Fruit fly (Drosophila melanogaster) whole organism, embryonic: ENCODE results near the gene Cpsf5.
A peak's percentile ranks its signal among the peaks of the same experiment; 100 is the strongest.

Experiments used
- Bdp1 ChIP-seq: fragments of 200-800 bp; sonication (Bioruptor generic); optimal IDR thresholded peaks from 3 replicates; lab custom pipeline; 2016; ENCODE audit warnings: missing biosample characterization, missing genetic modification characterization
- C15 ChIP-seq: fragments of 200-800 bp; sonication (Bioruptor generic); IDR thresholded peaks from 3 replicates; pipeline ENCODE4 v1.3.6; 2022; ENCODE audit warnings: missing biosample characterization, missing genetic modification characterization
- CG10431 ChIP-seq: fragments of 200-800 bp; sonication (Bioruptor generic); optimal IDR thresholded peaks from 3 replicates; lab custom pipeline; 2018; ENCODE audit warnings: missing biosample characterization, mild to moderate bottlenecking, missing genetic modification characterization
- CG10462 ChIP-seq: fragments of 200-800 bp; sonication (Bioruptor generic); optimal IDR thresholded peaks from 2 replicates; lab custom pipeline; 2016; ENCODE audit warnings: missing biosample characterization, missing genetic modification characterization
- CG11093 ChIP-seq: fragments of 200-800 bp; sonication (Bioruptor generic); IDR thresholded peaks from 3 replicates; pipeline ENCODE4 v1.3.6; 2022; ENCODE audit warnings: missing biosample characterization, missing genetic modification characterization
- CG11456 ChIP-seq: fragments of 200-800 bp; sonication (Bioruptor generic); IDR thresholded peaks from 3 replicates; pipeline ENCODE4 v1.3.6; 2022; ENCODE audit warnings: missing biosample characterization, missing genetic modification characterization
- CG13296 ChIP-seq: fragments of 200-800 bp; sonication (Bioruptor generic); optimal IDR thresholded peaks from 3 replicates; lab custom pipeline; 2018; ENCODE audit warnings: missing biosample characterization, mild to moderate bottlenecking, missing genetic modification characterization
- CG13775 ChIP-seq: fragments of 200-800 bp; sonication (Bioruptor generic); optimal IDR thresholded peaks from 3 replicates; lab custom pipeline; 2017; ENCODE audit warnings: missing biosample characterization, mild to moderate bottlenecking, missing genetic modification characterization
- CG16863 ChIP-seq: fragments of 200-800 bp; sonication (Bioruptor generic); optimal IDR thresholded peaks from 3 replicates; lab custom pipeline; 2016; ENCODE audit warnings: missing biosample characterization, missing genetic modification characterization
- CG17186 ChIP-seq: fragments of 200-800 bp; sonication (Bioruptor generic); optimal IDR thresholded peaks from 3 replicates; lab custom pipeline; 2017; ENCODE audit warnings: missing biosample characterization, missing genetic modification reagents, missing genetic modification characterization
- CG4424 ChIP-seq: fragments of 200-800 bp; sonication (Bioruptor generic); optimal IDR thresholded peaks from 3 replicates; lab custom pipeline; 2016; ENCODE audit warnings: missing biosample characterization, missing genetic modification characterization
- CG5953 ChIP-seq: fragments of 200-800 bp; sonication (Bioruptor generic); IDR thresholded peaks from 2 replicates; pipeline ENCODE4 v1.3.6; 2022; ENCODE audit warnings: missing biosample characterization, missing genetic modification characterization
- CG6254 ChIP-seq: fragments of 200-800 bp; sonication (Bioruptor generic); optimal IDR thresholded peaks from 3 replicates; lab custom pipeline; 2017; ENCODE audit warnings: mild to moderate bottlenecking, missing biosample characterization, missing genetic modification reagents, missing genetic modification characterization
- CG6765 ChIP-seq: fragments of 200-800 bp; sonication (Bioruptor generic); optimal IDR thresholded peaks from 3 replicates; lab custom pipeline; 2017; ENCODE audit warnings: missing biosample characterization, mild to moderate bottlenecking, missing genetic modification characterization
- CG7357 ChIP-seq: fragments of 200-800 bp; sonication (Bioruptor generic); IDR thresholded peaks from 3 replicates; pipeline ENCODE4 v1.3.6; 2022; ENCODE audit warnings: missing biosample characterization, missing genetic modification characterization
- CG8281 ChIP-seq: fragments of 200-800 bp; sonication (Bioruptor generic); optimal IDR thresholded peaks from 2 replicates; lab custom pipeline; 2018; ENCODE audit warnings: missing biosample characterization, mild to moderate bottlenecking, missing genetic modification characterization, moderate library complexity
- CG9876 ChIP-seq: fragments of 200-800 bp; sonication (Bioruptor generic); optimal IDR thresholded peaks from 2 replicates; lab custom pipeline; 2016; ENCODE audit warnings: missing biosample characterization, missing genetic modification characterization
- Dip2 ChIP-seq: fragments of 200-800 bp; sonication (Bioruptor generic); IDR thresholded peaks from 2 replicates; pipeline ENCODE4 v1.3.6; 2022; ENCODE audit warnings: missing biosample characterization, missing genetic modification characterization
- Dip3 ChIP-seq: fragments of 200-800 bp; sonication (Bioruptor generic); optimal IDR thresholded peaks from 3 replicates; lab custom pipeline; 2016; ENCODE audit warnings: missing biosample characterization, missing genetic modification characterization
- Dref ChIP-seq: fragments of 200-800 bp; sonication (Bioruptor generic); IDR thresholded peaks from 2 replicates; pipeline ENCODE4 v1.3.6; 2022; ENCODE audit warnings: missing biosample characterization, missing genetic modification characterization
- Drgx ChIP-seq: fragments of 200-800 bp; sonication (Bioruptor generic); IDR thresholded peaks from 2 replicates; pipeline ENCODE4 v1.3.6; 2022; ENCODE audit warnings: missing biosample characterization, missing genetic modification characterization
- Elba2 ChIP-seq: fragments of 200-800 bp; sonication (Bioruptor generic); optimal IDR thresholded peaks from 3 replicates; lab custom pipeline; 2016; ENCODE audit warnings: missing biosample characterization, missing genetic modification characterization
- Fer2 ChIP-seq: fragments of 200-800 bp; sonication (Bioruptor generic); optimal IDR thresholded peaks from 2 replicates; lab custom pipeline; 2018; ENCODE audit warnings: missing biosample characterization, mild to moderate bottlenecking, missing genetic modification characterization, moderate library complexity
- Gsc ChIP-seq: fragments of 200-800 bp; sonication (Bioruptor generic); IDR thresholded peaks from 2 replicates; pipeline ENCODE4 v1.3.6; 2022; ENCODE audit warnings: missing biosample characterization, missing genetic modification characterization
- HLHmδ ChIP-seq: fragments of 200-800 bp; sonication (Bioruptor generic); optimal IDR thresholded peaks from 2 replicates; lab custom pipeline; 2018; ENCODE audit warnings: missing biosample characterization, mild to moderate bottlenecking, missing genetic modification characterization, moderate library complexity
- Lhr ChIP-seq: fragments of 200-800 bp; sonication (Bioruptor generic); optimal IDR thresholded peaks from 3 replicates; lab custom pipeline; 2017; ENCODE audit warnings: mild to moderate bottlenecking, missing biosample characterization, missing genetic modification reagents, missing genetic modification characterization
- NC2β ChIP-seq: fragments of 200-800 bp; sonication (Bioruptor generic); optimal IDR thresholded peaks from 2 replicates; lab custom pipeline; 2016; ENCODE audit warnings: missing biosample characterization, missing genetic modification characterization
- NFAT ChIP-seq: fragments of 200-800 bp; sonication (Bioruptor generic); IDR thresholded peaks from 2 replicates; pipeline ENCODE4 v1.3.6; 2022; ENCODE audit warnings: missing biosample characterization, missing genetic modification characterization
- Nf-YA ChIP-seq: fragments of 200-800 bp; sonication (Bioruptor generic); IDR thresholded peaks from 2 replicates; pipeline ENCODE4 v1.3.6; 2022; ENCODE audit warnings: missing biosample characterization, missing genetic modification characterization
- Optix ChIP-seq: fragments of 200-800 bp; sonication (Bioruptor generic); IDR thresholded peaks from 3 replicates; pipeline ENCODE4 v1.3.6; 2022; ENCODE audit warnings: missing biosample characterization, missing genetic modification characterization
- Poxn ChIP-seq: fragments of 200-800 bp; sonication (Bioruptor generic); IDR thresholded peaks from 2 replicates; pipeline ENCODE4 v1.3.6; 2022; ENCODE audit warnings: missing biosample characterization, missing genetic modification characterization
- Xbp1 ChIP-seq: fragments of 200-800 bp; sonication (Bioruptor generic); optimal IDR thresholded peaks from 3 replicates; lab custom pipeline; 2016; ENCODE audit warnings: missing biosample characterization, mild to moderate bottlenecking, missing genetic modification characterization
- bowl ChIP-seq: fragments of 200-800 bp; sonication (Bioruptor generic); IDR thresholded peaks from 2 replicates; pipeline ENCODE4 v1.3.6; 2022; ENCODE audit warnings: missing biosample characterization, missing genetic modification characterization
- bsh ChIP-seq, 2 experiments: fragments of 200-800 bp; sonication (Bioruptor generic); optimal IDR thresholded peaks; 2 replicates each; lab custom pipeline; 2017 to 2018; ENCODE audit warnings: mild to moderate bottlenecking in 2 of 2, missing biosample characterization in 2 of 2, missing genetic modification characterization in 2 of 2, moderate library complexity in 1 of 2
- caup ChIP-seq: fragments of 200-800 bp; sonication (Bioruptor generic); optimal IDR thresholded peaks from 3 replicates; lab custom pipeline; 2017; ENCODE audit warnings: missing biosample characterization, mild to moderate bottlenecking, missing genetic modification characterization, moderate library complexity; ENCODE audit not compliant: severe bottlenecking
- ci ChIP-seq: fragments of 200-800 bp; sonication (Bioruptor generic); IDR thresholded peaks from 3 replicates; pipeline ENCODE4 v1.3.6; 2022; ENCODE audit warnings: missing biosample characterization, missing genetic modification characterization
- dysf ChIP-seq: fragments of 200-800 bp; sonication (Bioruptor generic); IDR thresholded peaks from 3 replicates; pipeline ENCODE4 v1.3.6; 2022; ENCODE audit warnings: missing biosample characterization, missing genetic modification characterization
- emc ChIP-seq: fragments of 200-800 bp; sonication (Bioruptor generic); optimal IDR thresholded peaks from 2 replicates; lab custom pipeline; 2016; ENCODE audit warnings: missing biosample characterization, missing genetic modification characterization
- fd96Cb ChIP-seq: fragments of 200-800 bp; sonication (Bioruptor generic); optimal IDR thresholded peaks from 2 replicates; lab custom pipeline; 2018; ENCODE audit warnings: missing biosample characterization, mild to moderate bottlenecking, missing genetic modification characterization, moderate library complexity
- gfzf ChIP-seq: fragments of 200-800 bp; sonication (Bioruptor generic); optimal IDR thresholded peaks from 2 replicates; lab custom pipeline; 2016; ENCODE audit warnings: missing biosample characterization, mild to moderate bottlenecking, missing genetic modification characterization, moderate library complexity
- hb ChIP-seq: fragments of 200-800 bp; sonication (Bioruptor generic); IDR thresholded peaks from 3 replicates; pipeline ENCODE4 v1.3.6; 2022; ENCODE audit warnings: missing biosample characterization, missing genetic modification characterization; ENCODE audit not compliant: partially characterized antibody
- luna ChIP-seq: fragments of 200-800 bp; sonication (Bioruptor generic); optimal IDR thresholded peaks from 2 replicates; lab custom pipeline; 2016; ENCODE audit warnings: missing biosample characterization, missing genetic modification characterization
- nerfin-1 ChIP-seq: fragments of 200-800 bp; sonication (Bioruptor generic); optimal IDR thresholded peaks from 3 replicates; lab custom pipeline; 2019; ENCODE audit warnings: missing biosample characterization, mild to moderate bottlenecking, missing genetic modification characterization, moderate library complexity
- odd ChIP-seq: fragments of 200-800 bp; sonication (Bioruptor generic); optimal IDR thresholded peaks from 2 replicates; lab custom pipeline; 2017; ENCODE audit warnings: missing biosample characterization, mild to moderate bottlenecking, missing genetic modification characterization
- peb ChIP-seq: fragments of 200-800 bp; sonication (Bioruptor generic); IDR thresholded peaks from 2 replicates; pipeline ENCODE4 v1.3.6; 2022; ENCODE audit warnings: missing biosample characterization, missing genetic modification characterization
- ranshi ChIP-seq: fragments of 200-800 bp; sonication (Bioruptor generic); IDR thresholded peaks from 2 replicates; pipeline ENCODE4 v1.3.6; 2022; ENCODE audit warnings: missing biosample characterization, missing genetic modification characterization
- ro ChIP-seq: fragments of 200-800 bp; sonication (Bioruptor generic); IDR thresholded peaks from 2 replicates; pipeline ENCODE4 v1.3.6; 2022; ENCODE audit warnings: missing biosample characterization, missing genetic modification characterization
- sd ChIP-seq: fragments of 200-800 bp; sonication (Bioruptor generic); optimal IDR thresholded peaks from 3 replicates; lab custom pipeline; 2018; ENCODE audit warnings: missing biosample characterization, mild to moderate bottlenecking, missing genetic modification characterization, moderate library complexity
- sens ChIP-seq: fragments of 200-800 bp; sonication (Bioruptor generic); peaks from one replicate; lab custom pipeline; 2016; ENCODE audit warnings: missing biosample characterization, missing genetic modification characterization
- sim ChIP-seq: fragments of 200-800 bp; sonication (Bioruptor generic); IDR thresholded peaks from 2 replicates; pipeline ENCODE4 v1.3.6; 2022; ENCODE audit warnings: missing biosample characterization, missing genetic modification characterization
- slou ChIP-seq: fragments of 200-800 bp; sonication (Bioruptor generic); optimal IDR thresholded peaks from 3 replicates; lab custom pipeline; 2016; ENCODE audit warnings: missing biosample characterization, missing genetic modification characterization
- tgo ChIP-seq: fragments of 200-800 bp; sonication (Bioruptor generic); IDR thresholded peaks from 3 replicates; pipeline ENCODE4 v1.3.6; 2022; ENCODE audit warnings: missing biosample characterization, missing genetic modification characterization
- z ChIP-seq: fragments of 200-800 bp; sonication (Bioruptor generic); IDR thresholded peaks from 3 replicates; pipeline ENCODE4 v1.3.6; 2022; ENCODE audit warnings: missing biosample characterization, missing genetic modification characterization

Cpsf5 gene

dm6 chr3L:9435315-9435714 is 24.5 kb downstream of the Cpsf5 start, which contains the start of gene CG42526 (continued):
- TF ChIP-seq z (no peak), slou (GFP tag; lab: Kevin White, UChicago) (peak; percentile 6), sens (GFP tag; lab: Kevin White, UChicago) (peak; percentile 80), Dip3 (GFP tag; lab: Kevin White, UChicago) (peak; percentile 56), CG13775 (GFP tag; lab: Kevin White, UChicago) (peak; percentile 1), dysf (GFP tag; lab: Robert Waterston, UW) (no peak), CG5953 (GFP tag; lab: Robert Waterston, UW) (no peak), Lhr (GFP tag; lab: Kevin White, UChicago) (no peak), CG6765 (GFP tag; lab: Kevin White, UChicago) (no peak), CG7357 (GFP tag; lab: Robert Waterston, UW) (no peak), CG6254 (GFP tag; lab: Kevin White, UChicago) (no peak), CG11093 (GFP tag; lab: Robert Waterston, UW) (no peak), CG10431 (GFP tag; lab: Kevin White, UChicago) (no peak), odd (no peak), Optix (GFP tag; lab: Robert Waterston, UW) (no peak), sim (GFP tag; lab: Robert Waterston, UW) (no peak), hb (GFP tag; lab: Robert Waterston, UW) (0 out of 3 replicates have a peak, but pooled peaks have one; percentile 31), Elba2 (GFP tag; lab: Kevin White, UChicago) (no peak), bsh (GFP tag; optimal IDR thresholded peaks at IDR 0.05; lab: Kevin White, UChicago) (peak in 1 of 2 experiments; percentile 28), Gsc (GFP tag; lab: Robert Waterston, UW) (no peak), nerfin-1 (tag; lab: Kevin White, UChicago) (no peak), CG11456 (GFP tag; lab: Robert Waterston, UW) (0 out of 3 replicates have a peak, but pooled peaks have one; percentile 47), CG16863 (GFP tag; lab: Kevin White, UChicago) (peak; percentile 34), CG4424 (GFP tag; lab: Kevin White, UChicago) (no peak), emc (GFP tag; lab: Kevin White, UChicago) (no peak), ci (GFP tag; lab: Robert Waterston, UW) (peak; percentile 70), CG13296 (GFP tag; lab: Kevin White, UChicago) (no peak), CG17186 (peak; percentile 96), Dref (GFP tag; lab: Robert Waterston, UW) (peak; percentile 44), CG9876 (GFP tag; lab: Kevin White, UChicago) (no peak), gfzf (GFP tag; lab: Kevin White, UChicago) (peak; percentile 44), bowl (GFP tag; lab: Robert Waterston, UW) (no peak), C15 (GFP tag; lab: Robert Waterston, UW) (no peak), Dip2 (no peak), Nf-YA (no peak), Drgx (GFP tag; lab: Robert Waterston, UW) (no peak), HLHmδ (GFP tag; lab: Kevin White, UChicago) (no peak), CG10462 (GFP tag; lab: Kevin White, UChicago) (no peak), luna (GFP tag; lab: Kevin White, UChicago) (no peak), Poxn (GFP tag; lab: Robert Waterston, UW) (no peak), Bdp1 (GFP tag; lab: Kevin White, UChicago) (peak; percentile 24), fd96Cb (no peak), tgo (no peak), peb (GFP tag; lab: Robert Waterston, UW) (no peak), NC2β (GFP tag; lab: Kevin White, UChicago) (peak; percentile 24), ro (GFP tag; lab: Robert Waterston, UW) (no peak), NFAT (peak; percentile 22; the same call in 1 of the 2 replicates), caup (peak; percentile 39), Xbp1 (GFP tag; lab: Kevin White, UChicago) (peak; percentile 54), sd (tag; lab: Kevin White, UChicago) (peak; percentile 36), Fer2 (tag; lab: Kevin White, UChicago) (no peak), CG8281 (tag; lab: Kevin White, UChicago) (no peak), ranshi (GFP tag; lab: Robert Waterston, UW) (no peak)
